Fruit fly (Drosophila melanogaster): Measurements from ENCODE around the gene SerRS-m.

DNA sequence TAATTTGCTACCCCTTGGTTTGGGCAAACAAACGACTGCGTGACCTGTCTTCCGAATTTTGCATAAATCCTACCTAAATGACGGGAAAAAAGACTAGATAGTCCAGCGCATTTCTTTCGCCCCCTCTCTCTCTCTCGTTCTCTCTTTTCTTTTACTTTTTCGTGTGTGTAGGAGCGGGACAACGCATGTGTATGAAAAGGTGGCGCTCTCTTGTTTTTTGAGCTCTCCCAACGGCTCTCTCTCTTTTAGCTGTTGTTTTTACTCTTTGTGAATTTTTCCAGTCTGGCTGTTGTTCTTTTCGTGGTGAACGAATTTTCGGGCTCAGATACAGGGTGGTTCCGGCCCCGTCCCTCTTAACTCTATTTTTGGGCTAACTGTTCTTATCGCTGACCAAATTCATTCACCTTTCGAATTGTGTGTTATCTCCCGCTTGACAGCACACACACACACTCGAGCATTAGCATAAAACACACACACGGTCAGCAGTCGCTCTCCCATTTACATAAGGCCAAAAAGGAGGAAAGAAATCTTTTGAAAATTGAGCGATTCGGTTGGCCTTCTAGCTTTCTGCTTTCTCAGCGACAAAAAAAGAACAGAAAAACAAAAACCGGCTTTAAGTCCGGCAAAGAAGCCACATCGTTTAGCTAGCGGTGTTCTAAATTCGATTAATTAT lies 48.8 kb upstream of the SerRS-m start:
- TF ChIP-seq Dll (optimal IDR thresholded peaks at IDR 0.05) (no peak), pan (optimal IDR thresholded peaks at IDR 0.05) (no peak), CG8478 (optimal IDR thresholded peaks at IDR 0.05) (peak; percentile 76), psq (optimal IDR thresholded peaks at IDR 0.05) (no peak), usp (GFP tag; optimal IDR thresholded peaks at IDR 0.05) (no peak)

Data from whole organism.